Fruit fly (Drosophila melanogaster): Measurements from ENCODE around the gene polybromo.

Gene polybromo

DNA sequence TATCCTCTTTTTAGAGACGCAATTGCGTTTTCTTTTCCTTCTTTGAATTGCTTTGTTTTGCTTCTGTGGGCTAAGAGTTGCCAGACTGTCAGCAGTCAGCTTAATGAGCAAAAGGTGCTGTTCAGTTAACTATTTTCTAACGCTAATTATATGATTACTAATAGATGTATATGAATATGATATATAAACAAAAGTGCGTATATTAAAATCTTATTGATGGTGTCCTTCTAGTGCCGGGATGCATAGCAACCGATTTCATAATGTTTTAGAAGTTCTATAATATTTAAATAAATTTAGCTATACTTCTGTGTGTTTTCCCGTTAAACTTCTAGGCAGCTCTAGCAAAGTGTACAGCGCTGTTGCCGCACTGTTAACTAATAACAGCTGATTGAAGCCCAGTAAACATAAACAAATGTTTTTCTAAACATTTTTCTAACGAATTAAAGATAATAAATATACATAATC lies 24.9 kb upstream of the polybromo start, which contains the start of the genes Kaz and CG43273 (continued):
- TF ChIP-seq CG12219 (GFP tag; optimal IDR thresholded peaks at IDR 0.05), result no peak
- peak; percentile 12 for TF ChIP-seq CG8290 (GFP tag; optimal IDR thresholded peaks at IDR 0.05)
- no peak for TF ChIP-seq CG8290 (tag; optimal IDR thresholded peaks at IDR 0.05)
- peak in 1 of 2 experiments; percentile 28 for TF ChIP-seq tll (GFP tag; optimal IDR thresholded peaks at IDR 0.05)
- TF ChIP-seq CG11723 (GFP tag; optimal IDR thresholded peaks at IDR 0.05), result no peak
- no peak for TF ChIP-seq CG9876 (GFP tag; optimal IDR thresholded peaks at IDR 0.05)
- peak; percentile 68 for TF ChIP-seq CG10267 (tag; optimal IDR thresholded peaks at IDR 0.05)
- peak; percentile 2 for TF ChIP-seq CG7271 (tag; optimal IDR thresholded peaks at IDR 0.05)
- peak; percentile 25; the same call in 1 of the 2 replicates for TF ChIP-seq esg (GFP tag; conservative IDR thresholded peaks at IDR 0.05)
- TF ChIP-seq psq (GFP tag; optimal IDR thresholded peaks at IDR 0.05), result peak; percentile 43
- no peak for TF ChIP-seq Lpt (GFP tag; optimal IDR thresholded peaks at IDR 0.05)
- peak; percentile 55 for TF ChIP-seq az2 (GFP tag; optimal IDR thresholded peaks at IDR 0.05)
- TF ChIP-seq Xbp1 (GFP tag; optimal IDR thresholded peaks at IDR 0.05), result peak; percentile 75
- peak; percentile 59 for TF ChIP-seq Chrac-16 (GFP tag; optimal IDR thresholded peaks at IDR 0.05)
- TF ChIP-seq CG1233 (GFP tag; optimal IDR thresholded peaks at IDR 0.05), result peak; percentile 22
- peak; percentile 48 for TF ChIP-seq Hr3 (GFP tag; optimal IDR thresholded peaks at IDR 0.05)
- TF ChIP-seq Sox100B (GFP tag; optimal IDR thresholded peaks at IDR 0.05), result no peak
- TF ChIP-seq Xrp1 (GFP tag; IDR thresholded peaks at IDR 0.05), result peak; percentile 40; the same call in 1 of the 2 replicates
- no peak for TF ChIP-seq Asciz (GFP tag; optimal IDR thresholded peaks at IDR 0.05)
- TF ChIP-seq CG18764 (GFP tag; optimal IDR thresholded peaks at IDR 0.05), result no peak
- no peak for TF ChIP-seq danr (GFP tag; IDR thresholded peaks at IDR 0.05)
- TF ChIP-seq pum (GFP tag; optimal IDR thresholded peaks at IDR 0.05), result peak; percentile 0
- peak; percentile 86 for TF ChIP-seq trem (tag; optimal IDR thresholded peaks at IDR 0.05)
- TF ChIP-seq ssp (GFP tag; IDR thresholded peaks at IDR 0.05), result 0 out of 2 replicates have a peak, but pooled peaks have one; percentile 27
- TF ChIP-seq chn (GFP tag; optimal IDR thresholded peaks at IDR 0.05), result peak; percentile 17
- TF ChIP-seq stc (GFP tag; IDR thresholded peaks at IDR 0.05), result 0 out of 2 replicates have a peak, but pooled peaks have one; percentile 11
- TF ChIP-seq chm (GFP tag; IDR thresholded peaks at IDR 0.05), result peak; percentile 19; the same call in 1 of the 2 replicates
- TF ChIP-seq CG4820 (GFP tag; optimal IDR thresholded peaks at IDR 0.05), result peak; percentile 42
- TF ChIP-seq Dip3 (GFP tag; optimal IDR thresholded peaks at IDR 0.05), result no peak
- TF ChIP-seq CG6813 (GFP tag; optimal IDR thresholded peaks at IDR 0.05), result no peak

DNA sequence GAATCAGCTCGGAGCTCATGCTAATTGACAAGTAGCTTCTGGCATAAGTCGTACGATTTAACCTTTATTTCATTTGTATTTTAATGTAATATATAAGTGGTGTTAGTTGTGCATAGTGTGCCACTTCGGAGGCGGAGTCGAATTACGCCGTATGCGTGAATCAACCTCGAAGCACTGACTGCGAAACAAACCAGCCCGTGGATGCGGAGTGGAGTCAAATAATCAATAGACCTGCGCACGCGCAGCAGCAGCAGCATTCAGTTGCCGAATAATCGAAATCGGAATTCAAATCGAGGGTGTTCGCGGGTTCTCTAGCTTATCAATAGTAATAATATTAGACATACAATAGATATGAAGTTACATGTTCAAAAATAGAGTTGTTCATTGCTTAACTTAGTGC lies 23.2 kb upstream of the polybromo start, which contains the start of gene RabX4:
Gene RabX4 (minus strand): TSS at position 176 of the 400 bp plus-strand sequence.
- TF ChIP-seq E2f2 (GFP tag; IDR thresholded peaks at IDR 0.05) (peak; percentile 59), Dek (tag; optimal IDR thresholded peaks at IDR 0.05) (no peak), sna (GFP tag; IDR thresholded peaks at IDR 0.05; ENCODE audit: partially characterized antibody) (no peak), ham (GFP tag; IDR thresholded peaks at IDR 0.05) (no peak), CG18011 (GFP tag; optimal IDR thresholded peaks at IDR 0.05) (no peak), CG17361 (GFP tag; IDR thresholded peaks at IDR 0.05) (no peak), knrl (GFP tag; IDR thresholded peaks at IDR 0.05; ENCODE audit: partially characterized antibody) (no peak), CG34224 (GFP tag; IDR thresholded peaks at IDR 0.05; ENCODE audit: partially characterized antibody) (no peak), CG42726 (GFP tag; IDR thresholded peaks at IDR 0.05; ENCODE audit: partially characterized antibody) (no peak), ERR (GFP tag; optimal IDR thresholded peaks at IDR 0.05) (no peak), CG43689 (GFP tag; IDR thresholded peaks at IDR 0.05) (no peak), gcm (GFP tag; optimal IDR thresholded peaks at IDR 0.05) (no peak), CG6765 (GFP tag; optimal IDR thresholded peaks at IDR 0.05) (no peak), Myb (GFP tag; optimal IDR thresholded peaks at IDR 0.05) (no peak), tll (GFP tag; optimal IDR thresholded peaks at IDR 0.05) (no peak), CG3163 (GFP tag; optimal IDR thresholded peaks at IDR 0.05) (no peak), CkIIα-i1 (GFP tag; IDR thresholded peaks at IDR 0.05) (no peak), Opbp (GFP tag; IDR thresholded peaks at IDR 0.05; ENCODE audit: partially characterized antibody) (no peak), Hr3 (GFP tag; optimal IDR thresholded peaks at IDR 0.05) (no peak), sens (GFP tag) (peak; percentile 70), CG7372 (GFP tag; IDR thresholded peaks at IDR 0.05) (no peak), ewg (GFP tag; optimal IDR thresholded peaks at IDR 0.05) (peak; percentile 99), CG8290 (GFP tag; optimal IDR thresholded peaks at IDR 0.05) (no peak), CG8290 (tag; optimal IDR thresholded peaks at IDR 0.05) (no peak), CG2129 (GFP tag; IDR thresholded peaks at IDR 0.05; ENCODE audit: partially characterized antibody) (no peak)
